Worm (Caenorhabditis elegans) whole organism, young adult: ENCODE results near the gene fbxa-131.
A peak's percentile ranks its signal among the peaks of the same experiment; 100 is the strongest.

Experiments used
- B0035.1 ChIP-seq: sonication (generic microtip); optimal IDR thresholded peaks from 2 replicates; lab custom pipeline; 2016; ENCODE audit warnings: missing genetic modification characterization, mild to moderate bottlenecking, missing compliant biosample characterization, missing genotype, missing genetic modification reagents
- D2030.7 ChIP-seq: fragments of 200-800 bp; sonication (Bioruptor generic); IDR thresholded peaks from 2 replicates; pipeline ENCODE4 v1.3.6; 2022; ENCODE audit warnings: missing genetic modification reagents, missing genetic modification characterization, missing compliant biosample characterization
- F22D6.2 ChIP-seq: sonication (generic microtip); optimal IDR thresholded peaks from 2 replicates; lab custom pipeline; 2016; ENCODE audit warnings: mild to moderate bottlenecking, missing genetic modification characterization, missing compliant biosample characterization
- F49E8.2 ChIP-seq: sonication (generic microtip); optimal IDR thresholded peaks from 3 replicates; lab custom pipeline; 2017; ENCODE audit warnings: missing genetic modification characterization, mild to moderate bottlenecking, missing compliant biosample characterization, antibody characterized with exemption, moderate library complexity; ENCODE audit not compliant: insufficient read depth
- F52B5.7 ChIP-seq: sonication (generic microtip); optimal IDR thresholded peaks from 2 replicates; lab custom pipeline; 2016; ENCODE audit warnings: mild to moderate bottlenecking, missing genetic modification characterization, missing compliant biosample characterization
- T07F8.4 ChIP-seq: sonication (generic microtip); optimal IDR thresholded peaks from 2 replicates; lab custom pipeline; 2016; ENCODE audit warnings: mild to moderate bottlenecking, missing genetic modification characterization, moderate library complexity, missing compliant biosample characterization
- Y53F4B.3 ChIP-seq: fragments of 200-800 bp; sonication (Bioruptor generic); IDR thresholded peaks from 2 replicates; pipeline ENCODE4 v1.3.6; 2022; ENCODE audit warnings: missing genetic modification reagents, missing genetic modification characterization, missing compliant biosample characterization
- Y53G8AR.9 ChIP-seq: fragments of 200-800 bp; sonication (Bioruptor generic); conservative IDR thresholded peaks from 2 replicates; pipeline ENCODE4 v1.3.6; 2022; ENCODE audit warnings: missing genetic modification reagents, missing genetic modification characterization, missing compliant biosample characterization
- ZK185.1 ChIP-seq: sonication (generic microtip); optimal IDR thresholded peaks from 2 replicates; lab custom pipeline; 2016; ENCODE audit warnings: mild to moderate bottlenecking, missing genetic modification characterization, missing compliant biosample characterization; ENCODE audit not compliant: poor library complexity, severe bottlenecking
- akir-1 ChIP-seq: fragments of 200-800 bp; sonication (Bioruptor generic); optimal IDR thresholded peaks from 2 replicates; lab custom pipeline; 2018; ENCODE audit warnings: mild to moderate bottlenecking, missing genetic modification characterization, moderate library complexity, missing compliant biosample characterization
- attf-3 ChIP-seq: fragments of 200-800 bp; sonication (Bioruptor generic); conservative IDR thresholded peaks from 2 replicates; pipeline ENCODE4 v1.3.6; 2022; ENCODE audit warnings: missing genetic modification reagents, missing genetic modification characterization, missing compliant biosample characterization
- ccch-3 ChIP-seq: fragments of 200-800 bp; sonication (Bioruptor generic); optimal IDR thresholded peaks from 2 replicates; lab custom pipeline; 2018; ENCODE audit warnings: mild to moderate bottlenecking, missing genetic modification characterization, missing compliant biosample characterization
- cebp-2 ChIP-seq: fragments of 200-800 bp; sonication (Bioruptor generic); IDR thresholded peaks from 2 replicates; pipeline ENCODE4 v1.3.6; 2022; ENCODE audit warnings: missing genetic modification characterization, missing compliant biosample characterization
- ceh-40 ChIP-seq: fragments of 200-800 bp; sonication (Bioruptor generic); IDR thresholded peaks from 2 replicates; pipeline ENCODE4 v1.3.6; 2022; ENCODE audit warnings: missing genetic modification characterization, missing compliant biosample characterization
- ceh-58 ChIP-seq: fragments of 200-800 bp; sonication (Bioruptor generic); IDR thresholded peaks from 2 replicates; pipeline ENCODE4 v1.3.6; 2022; ENCODE audit warnings: missing genetic modification characterization, missing compliant biosample characterization
- ceh-79 ChIP-seq: sonication (generic microtip); optimal IDR thresholded peaks from 2 replicates; lab custom pipeline; 2017; ENCODE audit warnings: mild to moderate bottlenecking, missing genetic modification characterization, missing compliant biosample characterization
- dpl-1 ChIP-seq: fragments of 150-350 bp; optimal IDR thresholded peaks from 2 replicates; lab custom pipeline; 2014; ENCODE audit warnings: missing biosample characterization, missing genetic modification reagents, missing genetic modification characterization
- egrh-3 ChIP-seq: fragments of 200-800 bp; sonication (Bioruptor generic); IDR thresholded peaks from 2 replicates; pipeline ENCODE4 v1.3.6; 2022; ENCODE audit warnings: missing genetic modification reagents, missing genetic modification characterization, missing compliant biosample characterization
- ekl-4 ChIP-seq: fragments of 200-800 bp; sonication (Bioruptor generic); IDR thresholded peaks from 2 replicates; pipeline ENCODE4 v1.3.6; 2022; ENCODE audit warnings: missing genetic modification reagents, missing genetic modification characterization, missing compliant biosample characterization
- fkh-3 ChIP-seq: sonication (generic microtip); optimal IDR thresholded peaks from 2 replicates; lab custom pipeline; 2016; ENCODE audit warnings: mild to moderate bottlenecking, missing genetic modification characterization, missing compliant biosample characterization
- him-1 ChIP-seq: sonication (generic microtip); optimal IDR thresholded peaks from 2 replicates; lab custom pipeline; 2016; ENCODE audit warnings: missing genotype, missing genetic modification reagents, missing genetic modification characterization, missing compliant biosample characterization
- hlh-26 ChIP-seq: fragments of 200-800 bp; sonication (Bioruptor generic); conservative IDR thresholded peaks from 2 replicates; pipeline ENCODE4 v1.3.6; 2022; ENCODE audit warnings: missing genetic modification reagents, missing genetic modification characterization, missing compliant biosample characterization
- hmg-20 ChIP-seq: fragments of 200-800 bp; sonication (Bioruptor generic); IDR thresholded peaks from 2 replicates; pipeline ENCODE4 v1.3.6; 2022; ENCODE audit warnings: missing genetic modification reagents, missing genetic modification characterization, missing compliant biosample characterization
- hsf-1 ChIP-seq: fragments of 200-800 bp; sonication (Bioruptor generic); IDR thresholded peaks from 2 replicates; pipeline ENCODE4 v1.3.6; 2022; ENCODE audit warnings: missing genetic modification reagents, missing genetic modification characterization, missing compliant biosample characterization
- lag-1 ChIP-seq: fragments of 200-800 bp; sonication (Bioruptor generic); IDR thresholded peaks from 2 replicates; pipeline ENCODE4 v1.3.6; 2022; ENCODE audit warnings: missing genetic modification reagents, missing genetic modification characterization, missing compliant biosample characterization
- let-607 ChIP-seq, 2 experiments: fragments of 200-800 bp in 1 of 2; sonication (Bioruptor generic) in 1 of 2; sonication (generic microtip) in 1 of 2; optimal IDR thresholded peaks; 2 replicates each; lab custom pipeline; 2016 to 2018; ENCODE audit warnings: mild to moderate bottlenecking in 2 of 2, missing compliant biosample characterization in 2 of 2, missing genetic modification characterization in 2 of 2, moderate library complexity in 2 of 2, missing genotype in 1 of 2
- lsl-1 ChIP-seq: fragments of 200-800 bp; sonication (Bioruptor generic); optimal IDR thresholded peaks from 2 replicates; lab custom pipeline; 2018; ENCODE audit warnings: mild to moderate bottlenecking, missing genetic modification characterization, moderate library complexity, missing compliant biosample characterization
- mcd-1 ChIP-seq: fragments of 200-800 bp; sonication (Bioruptor generic); IDR thresholded peaks from 2 replicates; pipeline ENCODE4 v1.3.6; 2022; ENCODE audit warnings: missing genetic modification reagents, missing genetic modification characterization, missing compliant biosample characterization
- mes-4 ChIP-seq: sonication (generic microtip); optimal IDR thresholded peaks from 2 replicates; lab custom pipeline; 2016; ENCODE audit warnings: missing genotype, missing genetic modification characterization, missing compliant biosample characterization
- nfya-2 ChIP-seq: fragments of 200-800 bp; sonication (Bioruptor generic); IDR thresholded peaks from 2 replicates; pipeline ENCODE4 v1.3.6; 2022; ENCODE audit warnings: missing genetic modification reagents, missing genetic modification characterization, missing compliant biosample characterization
- nhr-179 ChIP-seq: sonication (generic microtip); optimal IDR thresholded peaks from 2 replicates; lab custom pipeline; 2016; ENCODE audit warnings: mild to moderate bottlenecking, missing genetic modification characterization, missing compliant biosample characterization
- repo-1 ChIP-seq: sonication (generic microtip); optimal IDR thresholded peaks from 2 replicates; lab custom pipeline; 2017; ENCODE audit warnings: mild to moderate bottlenecking, missing genetic modification characterization, missing compliant biosample characterization
- rpc-1 ChIP-seq, 2 experiments: fragments of 150-350 bp in 1 of 2; sonication (generic microtip) in 1 of 2; optimal IDR thresholded peaks; 2 replicates each; lab custom pipeline; 2014 to 2018; ENCODE audit warnings: missing biosample characterization in 1 of 2, missing genetic modification characterization in 1 of 2, missing genetic modification reagents in 1 of 2, missing genotype in 1 of 2
- snpc-1.3 ChIP-seq: sonication (generic microtip); optimal IDR thresholded peaks from 2 replicates; lab custom pipeline; 2017; ENCODE audit warnings: missing genetic modification characterization, mild to moderate bottlenecking, missing compliant biosample characterization, antibody characterized with exemption, moderate library complexity, missing genotype, missing genetic modification reagents; ENCODE audit not compliant: insufficient read depth
- somi-1 ChIP-seq: fragments of 200-800 bp; sonication (Bioruptor generic); optimal IDR thresholded peaks from 2 replicates; lab custom pipeline; 2018; ENCODE audit warnings: mild to moderate bottlenecking, missing genetic modification characterization, missing compliant biosample characterization
- zfh-2 ChIP-seq: fragments of 200-800 bp; sonication (Bioruptor generic); conservative IDR thresholded peaks from 2 replicates; pipeline ENCODE4 v1.3.6; 2022; ENCODE audit warnings: missing genetic modification reagents, missing genetic modification characterization, missing compliant biosample characterization
- ztf-22 ChIP-seq: fragments of 200-800 bp; sonication (Bioruptor generic); optimal IDR thresholded peaks from 2 replicates; lab custom pipeline; 2018; ENCODE audit warnings: mild to moderate bottlenecking, missing genetic modification characterization, moderate library complexity, missing compliant biosample characterization

The fbxa-131 gene

DNA sequence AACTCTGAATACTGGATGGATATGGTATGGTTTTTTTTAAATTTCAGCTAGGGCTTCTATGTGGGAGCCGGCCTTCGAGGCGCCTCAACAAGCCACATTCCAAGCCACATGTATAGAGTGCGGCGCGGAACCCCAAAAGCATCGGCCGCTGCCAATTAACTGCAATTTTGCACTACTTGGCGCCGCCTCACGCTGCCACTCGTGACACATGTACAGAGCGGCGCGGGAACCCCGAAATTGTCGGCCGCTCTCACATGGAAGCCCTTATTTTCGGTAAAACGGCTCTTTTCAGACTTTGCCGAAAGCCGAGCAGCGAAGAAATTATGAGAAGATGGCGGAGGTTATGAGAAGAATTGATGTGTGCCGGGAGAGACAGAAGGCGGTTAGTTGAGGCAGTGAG is 5.6 kb downstream of the fbxa-131 start:
- TF ChIP-seq ZK185.1 (tag; lab: Kevin White, UChicago): no peak
- TF ChIP-seq zfh-2 (GFP tag; lab: Robert Waterston, UW): peak; percentile 69

DNA sequence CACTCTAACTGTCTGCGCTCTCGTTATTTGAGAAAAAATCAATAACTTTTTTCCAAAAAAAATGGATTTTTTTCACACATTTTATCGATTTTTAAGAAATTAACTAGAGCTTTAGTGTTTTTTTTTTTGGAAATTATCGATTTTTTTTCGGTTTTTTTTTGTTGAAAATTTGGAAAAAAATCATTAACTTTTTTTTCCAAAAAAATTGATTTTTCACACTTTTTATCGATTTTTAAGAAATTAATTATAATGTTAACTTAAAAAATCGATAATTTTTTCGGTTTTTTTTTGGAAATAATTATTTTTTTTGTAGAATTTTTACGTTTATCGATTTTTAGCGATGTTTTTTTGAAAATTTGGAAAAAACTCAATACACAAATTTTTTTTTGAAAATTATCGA is 6.0 kb downstream of the fbxa-131 start:
- TF ChIP-seq nhr-179 (tag; lab: Kevin White, UChicago) (no peak), hmg-20 (GFP tag; lab: Robert Waterston, UW) (no peak), ekl-4 (GFP tag; lab: Robert Waterston, UW) (no peak), D2030.7 (no peak), mes-4 (tag; lab: Kevin White, UChicago) (no peak), nfya-2 (GFP tag; lab: Robert Waterston, UW) (no peak), Y53G8AR.9 (GFP tag; lab: Robert Waterston, UW) (no peak), let-607 (tag; optimal IDR thresholded peaks at IDR 0.05; lab: Kevin White, UChicago) (no peak), lag-1 (GFP tag; lab: Robert Waterston, UW) (no peak)
- TF ChIP-seq, all 124 proteins: peak for 0

DNA sequence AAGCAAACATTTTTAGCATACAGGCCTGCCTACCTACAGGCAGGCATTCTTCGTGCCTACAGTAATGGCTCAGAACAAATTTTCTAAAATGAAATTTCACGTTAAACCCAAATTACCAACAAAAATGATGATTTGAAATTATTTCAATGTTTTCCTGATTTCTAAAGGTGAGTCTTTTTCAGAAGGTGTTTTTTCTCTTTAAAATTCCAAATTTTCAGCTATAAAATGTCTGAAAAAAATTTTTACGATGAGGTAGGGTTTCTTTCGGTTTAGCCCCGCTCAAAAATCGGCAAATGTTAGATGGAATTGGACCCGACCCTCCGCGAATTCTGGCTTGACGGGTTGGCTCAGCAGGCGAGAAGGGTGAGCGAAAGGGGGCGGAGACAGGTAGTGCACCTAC is 7.6 kb downstream of the fbxa-131 start, which contains the start of gene W04E12.5:
Gene W04E12.5, plus strand, starts transcription at position 301 of the 400 bp plus-strand sequence.
- TF ChIP-seq F49E8.2 (no peak), ceh-58 (GFP tag; lab: Robert Waterston, UW) (no peak), snpc-1.3 (no peak), ceh-79 (tag; lab: Kevin White, UChicago) (no peak), fkh-3 (tag; lab: Kevin White, UChicago) (no peak), ccch-3 (GFP tag; lab: Kevin White, UChicago) (no peak), Y53F4B.3 (GFP tag; lab: Robert Waterston, UW) (no peak), cebp-2 (GFP tag; lab: Robert Waterston, UW) (no peak), repo-1 (tag; lab: Kevin White, UChicago) (no peak), him-1 (tag; lab: Kevin White, UChicago) (no peak), mcd-1 (GFP tag; lab: Robert Waterston, UW) (no peak), attf-3 (GFP tag; lab: Robert Waterston, UW) (no peak)
- TF ChIP-seq, all 124 proteins: peak for 0

DNA sequence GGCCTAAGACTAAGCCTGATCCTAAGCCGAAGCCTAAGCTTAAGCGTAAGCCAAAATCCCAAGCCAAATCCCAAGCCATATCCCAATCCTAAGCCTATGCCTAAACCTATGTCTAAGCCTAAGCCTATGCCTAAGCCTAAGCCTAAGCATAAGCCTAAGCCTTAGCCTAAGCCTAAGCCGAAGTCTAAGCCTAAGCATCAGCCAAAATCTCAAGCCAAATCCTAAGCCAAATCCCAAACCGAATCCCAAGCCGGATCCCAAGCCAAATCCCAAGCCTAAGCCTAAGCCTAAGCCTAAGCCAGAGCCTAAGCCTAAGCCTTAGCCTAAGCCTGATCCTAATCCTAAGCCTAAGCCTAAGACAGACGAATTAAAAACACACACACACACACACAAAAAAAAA is 8.9 kb downstream of the fbxa-131 start:
- TF ChIP-seq repo-1 (tag; lab: Kevin White, UChicago): no peak
- TF ChIP-seq F22D6.2 (tag; lab: Kevin White, UChicago): no peak
- TF ChIP-seq him-1 (tag; lab: Kevin White, UChicago): no peak
- no peak for TF ChIP-seq akir-1 (GFP tag; lab: Kevin White, UChicago)
- no peak for TF ChIP-seq fkh-3 (tag; lab: Kevin White, UChicago)
- TF ChIP-seq hsf-1 (GFP tag; lab: Robert Waterston, UW): no peak
- TF ChIP-seq rpc-1 (optimal IDR thresholded peaks at IDR 0.05; lab: Kevin White, UChicago): no peak
- no peak for TF ChIP-seq rpc-1 (tag; optimal IDR thresholded peaks at IDR 0.05; lab: Kevin White, UChicago)
- no peak for TF ChIP-seq F52B5.7
- TF ChIP-seq lsl-1 (GFP tag; lab: Kevin White, UChicago): no peak
- TF ChIP-seq hlh-26: no peak
- no peak for TF ChIP-seq B0035.1
- TF ChIP-seq dpl-1: no peak
- TF ChIP-seq ceh-40 (GFP tag; lab: Robert Waterston, UW): no peak
- TF ChIP-seq cebp-2 (GFP tag; lab: Robert Waterston, UW): no peak
- TF ChIP-seq T07F8.4: no peak
- TF ChIP-seq ztf-22 (GFP tag; lab: Kevin White, UChicago): no peak
- no peak for TF ChIP-seq somi-1 (GFP tag; lab: Kevin White, UChicago)
- TF ChIP-seq egrh-3 (GFP tag; lab: Robert Waterston, UW): no peak; the same call in 1 of the 2 replicates
- TF ChIP-seq, all 124 proteins: peak for 0
